Worm (Caenorhabditis elegans) whole organism, L3 larva: ENCODE measurements around the gene sek-3.

Experiments
- nhr-11 ChIP-seq: fragments of 150-350 bp; optimal IDR thresholded peaks from 2 replicates; lab custom pipeline; 2014; ENCODE audit warnings: missing biosample characterization, missing genetic modification characterization
- skn-1 ChIP-seq: fragments of 150-350 bp; optimal IDR thresholded peaks from 2 replicates; lab custom pipeline; 2014; ENCODE audit warnings: missing biosample characterization, missing genetic modification characterization

DNA sequence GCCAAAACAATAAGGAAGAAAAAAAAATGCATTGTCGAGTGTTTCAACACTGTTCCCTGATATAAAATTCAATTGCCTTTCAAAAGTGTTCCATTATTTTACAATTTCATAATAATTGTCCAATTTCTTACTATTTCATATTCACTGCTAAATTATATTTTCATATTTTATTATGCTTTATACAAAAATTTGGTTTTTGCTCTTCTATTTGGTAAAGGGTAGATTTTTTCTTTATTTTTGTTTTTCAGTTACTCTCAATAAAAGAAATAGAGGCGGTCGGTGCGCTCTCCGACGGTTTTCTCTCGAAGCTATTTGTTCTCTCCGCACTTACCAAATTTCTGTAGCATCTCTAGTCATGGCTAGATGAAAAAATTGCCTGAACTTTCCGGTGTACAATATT, at the start of gene sek-3:
- no peak for TF ChIP-seq skn-1 (tag; lab: Kevin White, UChicago)
- TF ChIP-seq nhr-11 (tag; lab: Kevin White, UChicago), result no peak
